Worm (Caenorhabditis elegans): ENCODE results near the gene dhhc-13.

DNA sequence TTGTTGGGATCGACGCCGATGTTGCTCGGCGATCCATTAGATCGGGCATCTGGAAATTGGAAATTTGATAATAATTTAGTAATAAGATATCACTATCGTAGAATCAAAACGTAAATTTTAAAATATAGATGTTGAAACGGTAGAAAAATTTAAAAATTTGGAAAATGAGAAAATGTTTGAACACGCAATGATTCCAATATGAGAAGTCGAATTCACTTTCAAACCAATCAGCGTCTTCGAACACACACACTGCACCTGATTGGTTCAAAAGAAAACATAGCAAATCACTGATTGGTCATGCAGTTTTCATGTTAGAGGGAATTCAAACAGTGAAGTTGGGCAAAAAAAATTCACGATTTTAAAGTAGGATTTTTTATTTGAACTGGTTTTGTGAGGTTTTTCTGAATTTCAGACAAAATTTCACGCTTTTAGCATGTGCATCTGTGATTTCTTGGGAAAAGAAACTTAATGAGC lies 13.8 kb upstream of the dhhc-13 start, which contains the start of gene H04M03.12:
- TF ChIP-seq unc-62 (GFP tag; optimal IDR thresholded peaks at IDR 0.05) (no peak), mes-4 (tag; optimal IDR thresholded peaks at IDR 0.05) (no peak), sea-2 (GFP tag; IDR thresholded peaks at IDR 0.05) (no peak), ztf-6 (GFP tag; IDR thresholded peaks at IDR 0.05) (no peak), snpc-1.1 (tag; optimal IDR thresholded peaks at IDR 0.05; ENCODE audit: insufficient read depth) (no peak), ekl-4 (GFP tag; IDR thresholded peaks at IDR 0.05) (no peak)
